Worm (Caenorhabditis elegans) whole organism, L1 larva: Measurements from ENCODE around the gene npr-6.

Experiments used
- ces-1 ChIP-seq: fragments of 150-350 bp; optimal IDR thresholded peaks from 2 replicates; lab custom pipeline; 2014; ENCODE audit warnings: missing biosample characterization, missing genetic modification reagents, missing genetic modification characterization
- elt-2 ChIP-seq: sonication (generic microtip); optimal IDR thresholded peaks from 2 replicates; lab custom pipeline; 2016; ENCODE audit warnings: missing genetic modification characterization, mild to moderate bottlenecking, inconsistent platforms, missing compliant biosample characterization, missing genetic modification reagents
- jun-1 ChIP-seq: fragments of 150-350 bp; optimal IDR thresholded peaks from 2 replicates; lab custom pipeline; 2014; ENCODE audit warnings: missing biosample characterization, missing genetic modification reagents, missing genetic modification characterization
- lin-39 ChIP-seq: fragments of 150-350 bp; optimal IDR thresholded peaks from 2 replicates; lab custom pipeline; 2014; ENCODE audit warnings: missing biosample characterization, missing genetic modification reagents, missing genetic modification characterization
- lir-3 ChIP-seq: sonication (generic microtip); optimal IDR thresholded peaks from 2 replicates; lab custom pipeline; 2016; ENCODE audit warnings: mild to moderate bottlenecking, missing genetic modification characterization, moderate library complexity, missing compliant biosample characterization; ENCODE audit not compliant: poor library complexity
- lsy-2 ChIP-seq, 2 experiments: fragments of 150-350 bp; optimal IDR thresholded peaks; 2 replicates each; lab custom pipeline; 2014; ENCODE audit warnings: missing biosample characterization in 2 of 2, missing genetic modification characterization in 2 of 2
- nhr-12 ChIP-seq: sonication (generic microtip); optimal IDR thresholded peaks from 2 replicates; lab custom pipeline; 2017; ENCODE audit warnings: missing biosample characterization, missing genetic modification characterization
- nhr-90 ChIP-seq: sonication (generic microtip); optimal IDR thresholded peaks from 2 replicates; lab custom pipeline; 2016; ENCODE audit warnings: mild to moderate bottlenecking, missing genetic modification characterization, missing compliant biosample characterization; ENCODE audit not compliant: poor library complexity
- pag-3 ChIP-seq: sonication (generic microtip); optimal IDR thresholded peaks from 2 replicates; lab custom pipeline; 2017; ENCODE audit warnings: missing genetic modification characterization, mild to moderate bottlenecking, missing compliant biosample characterization, antibody characterized with exemption, borderline replicate concordance; ENCODE audit not compliant: insufficient read depth
- skn-1 ChIP-seq: fragments of 150-350 bp; optimal IDR thresholded peaks from 2 replicates; lab custom pipeline; 2014; ENCODE audit warnings: missing biosample characterization, missing genetic modification characterization
- zag-1 ChIP-seq: fragments of 150-350 bp; optimal IDR thresholded peaks from 2 replicates; lab custom pipeline; 2014; ENCODE audit warnings: missing biosample characterization, missing genetic modification characterization
- ztf-11 ChIP-seq, 2 experiments: sonication (generic microtip); optimal IDR thresholded peaks; 2 replicates each; lab custom pipeline; 2016 to 2017; ENCODE audit warnings: missing genetic modification characterization in 2 of 2, missing biosample characterization in 1 of 2, missing compliant biosample characterization in 1 of 2

DNA sequence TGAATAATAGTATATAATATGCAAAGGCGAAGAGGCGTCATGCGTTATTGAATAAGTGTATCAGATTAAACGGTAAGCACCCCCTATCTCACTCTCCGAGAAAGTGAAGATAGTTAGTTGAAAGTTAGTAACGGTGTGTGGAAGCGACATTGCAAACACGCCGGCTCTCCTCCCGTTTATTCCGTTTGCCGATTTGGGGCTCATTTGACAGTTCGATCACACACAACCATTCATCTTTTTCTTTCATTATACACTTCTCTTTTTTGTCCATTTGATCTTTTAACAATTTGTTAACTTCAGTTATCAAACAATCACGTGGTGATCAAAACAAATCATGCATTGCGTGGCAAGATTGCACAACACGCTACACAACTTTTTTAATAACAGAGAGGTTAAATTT is 6.2 kb downstream of the npr-6 start, which contains the start of gene slc-9B.1:
- TF ChIP-seq lin-39 (tag; lab: Kevin White, UChicago) (no peak), zag-1 (tag; lab: Kevin White, UChicago) (no peak), nhr-90 (no peak), elt-2 (tag; lab: Kevin White, UChicago) (no peak), skn-1 (tag; lab: Kevin White, UChicago) (no peak), ces-1 (GFP tag; lab: Kevin White, UChicago) (no peak), jun-1 (tag; lab: Kevin White, UChicago) (no peak), nhr-12 (tag; lab: Kevin White, UChicago) (no peak), lir-3 (no peak), lsy-2 (tag; optimal IDR thresholded peaks at IDR 0.05; lab: Kevin White, UChicago) (no peak), pag-3 (no peak), ztf-11 (tag; optimal IDR thresholded peaks at IDR 0.05; lab: Kevin White, UChicago) (no peak)
